Fruit fly (Drosophila melanogaster) whole organism, pupa: Measurements from ENCODE around the gene mus301.

Experiments used
- CG17806 ChIP-seq: fragments of 200-800 bp; sonication (Bioruptor generic); optimal IDR thresholded peaks from 2 replicates; lab custom pipeline; 2018; ENCODE audit warnings: missing biosample characterization, mild to moderate bottlenecking, missing genetic modification characterization, moderate library complexity
- CG9948 ChIP-seq: fragments of 200-800 bp; sonication (Bioruptor generic); optimal IDR thresholded peaks from 2 replicates; lab custom pipeline; 2018; ENCODE audit warnings: missing biosample characterization, mild to moderate bottlenecking, missing genetic modification characterization, moderate library complexity
- EcR ChIP-seq: fragments of 200-800 bp; sonication (Bioruptor generic); optimal IDR thresholded peaks from 3 replicates; lab custom pipeline; 2019; ENCODE audit warnings: missing biosample characterization, missing genetic modification characterization, mild to moderate bottlenecking, moderate library complexity, missing genetic modification reagents

dm6 chr3L:8094652-8095129 is 42.9 kb upstream of the mus301 start:
- TF ChIP-seq EcR (GFP tag; lab: Kevin White, UChicago) (no peak), CG17806 (tag; lab: Kevin White, UChicago) (no peak), CG9948 (tag; lab: Kevin White, UChicago) (no peak)
